Worm (Caenorhabditis elegans) whole organism, L4 larva: ENCODE measurements around the gene tam-1.

Source experiments
- F37D6.2 ChIP-seq: sonication (generic microtip); optimal IDR thresholded peaks from 2 replicates; lab custom pipeline; 2016; ENCODE audit warnings: mild to moderate bottlenecking, missing genetic modification characterization, missing compliant biosample characterization
- F49E8.2 ChIP-seq: sonication (generic microtip); optimal IDR thresholded peaks from 2 replicates; lab custom pipeline; 2016; ENCODE audit warnings: missing compliant biosample characterization, mild to moderate bottlenecking, missing genetic modification characterization, borderline replicate concordance
- ama-1 ChIP-seq: fragments of 150-350 bp; optimal IDR thresholded peaks from 2 replicates; lab custom pipeline; 2014; ENCODE audit warnings: inconsistent platforms, mixed read lengths
- ceh-20 ChIP-seq: fragments of 200-800 bp; sonication (Bioruptor generic); IDR thresholded peaks from 2 replicates; pipeline ENCODE4 v1.3.6; 2022; ENCODE audit warnings: missing genetic modification reagents, missing genetic modification characterization, missing compliant biosample characterization
- ceh-82 ChIP-seq: sonication (generic microtip); optimal IDR thresholded peaks from 2 replicates; lab custom pipeline; 2017; ENCODE audit warnings: missing biosample characterization, missing genetic modification characterization
- hif-1 ChIP-seq, 2 experiments: sonication (generic microtip); optimal IDR thresholded peaks; 2 replicates each; lab custom pipeline; 2016 to 2017; ENCODE audit warnings: missing compliant biosample characterization in 2 of 2, missing genetic modification characterization in 2 of 2, missing genetic modification reagents in 2 of 2, missing genotype in 2 of 2, mild to moderate bottlenecking in 1 of 2
- lir-3 ChIP-seq: sonication (generic microtip); optimal IDR thresholded peaks from 2 replicates; lab custom pipeline; 2016; ENCODE audit warnings: mild to moderate bottlenecking, missing genetic modification characterization, missing compliant biosample characterization
- lsy-2 ChIP-seq, 2 experiments: fragments of 150-350 bp in 1 of 2; sonication (generic microtip) in 1 of 2; optimal IDR thresholded peaks; 2 replicates each; lab custom pipeline; 2014 to 2017; ENCODE audit warnings: missing biosample characterization in 2 of 2, missing genetic modification characterization in 2 of 2
- madf-9 ChIP-seq: fragments of 200-800 bp; sonication (Bioruptor generic); conservative IDR thresholded peaks from 2 replicates; pipeline ENCODE4 v1.3.6; 2022; ENCODE audit warnings: missing genetic modification reagents, missing genetic modification characterization, missing compliant biosample characterization
- mep-1 ChIP-seq: fragments of 150-350 bp; sonication (generic microtip); optimal IDR thresholded peaks from 3 replicates; lab custom pipeline; 2014; ENCODE audit warnings: missing biosample characterization, missing genetic modification characterization
- nhr-77 ChIP-seq: fragments of 150-350 bp; optimal IDR thresholded peaks from 2 replicates; lab custom pipeline; 2014; ENCODE audit warnings: missing biosample characterization, missing genetic modification characterization
- pha-4 ChIP-seq, 2 experiments: fragments of 150-350 bp in 1 of 2; fragments of 200-800 bp in 1 of 2; sonication (Bioruptor generic) in 1 of 2; IDR thresholded peaks in 1 of 2; optimal IDR thresholded peaks in 1 of 2; 2 replicates each; pipeline versions ENCODE4 v1.3.6 to Lab custom; 2014 to 2022; ENCODE audit warnings: missing genetic modification characterization in 2 of 2, missing genetic modification reagents in 2 of 2, missing biosample characterization in 1 of 2, missing compliant biosample characterization in 1 of 2
- snpc-4 ChIP-seq: fragments of 150-350 bp; optimal IDR thresholded peaks from 2 replicates; lab custom pipeline; 2014; ENCODE audit warnings: missing biosample characterization, missing genetic modification characterization
- zag-1 ChIP-seq: fragments of 150-350 bp; optimal IDR thresholded peaks from 2 replicates; lab custom pipeline; 2014; ENCODE audit warnings: missing biosample characterization, missing genetic modification characterization

DNA sequence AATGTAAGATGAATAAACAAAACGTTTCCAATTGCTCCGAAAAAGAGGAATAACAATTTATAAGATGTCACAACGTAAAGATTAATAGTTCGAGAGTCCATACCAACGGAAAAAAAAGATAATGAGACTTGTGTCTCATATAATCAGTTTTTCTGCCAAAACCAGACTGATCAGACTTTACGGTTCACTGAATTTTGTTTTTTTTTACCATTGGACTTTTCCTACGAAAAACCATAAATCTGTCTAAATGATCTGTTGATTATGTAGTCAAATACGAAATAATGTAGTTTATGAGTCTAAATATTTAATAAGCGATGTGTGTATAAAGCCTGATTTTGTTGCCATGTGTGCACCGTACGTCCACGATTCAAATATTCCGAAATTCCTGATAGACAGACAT lies 16.2 kb upstream of the tam-1 start, which contains the start of gene srsx-11:
- TF ChIP-seq hif-1 (tag; optimal IDR thresholded peaks at IDR 0.05; lab: Kevin White, UChicago) = no peak
- no peak for TF ChIP-seq F49E8.2 (tag; lab: Kevin White, UChicago)
- TF ChIP-seq nhr-77 (tag; lab: Kevin White, UChicago) = no peak
- TF ChIP-seq ceh-20 (GFP tag; lab: Robert Waterston, UW) = no peak
- no peak for TF ChIP-seq madf-9 (GFP tag; lab: Robert Waterston, UW)
- no peak for TF ChIP-seq ama-1
- TF ChIP-seq ceh-82 (tag; lab: Kevin White, UChicago) = no peak
- TF ChIP-seq mep-1 (tag; lab: Kevin White, UChicago) = no peak
- no peak for TF ChIP-seq zag-1 (tag; lab: Kevin White, UChicago)
- no peak for TF ChIP-seq pha-4 (GFP tag; IDR thresholded peaks at IDR 0.05; lab: Robert Waterston, UW)
- TF ChIP-seq pha-4 (tag; optimal IDR thresholded peaks at IDR 0.05; lab: Kevin White, UChicago) = no peak
- TF ChIP-seq lsy-2 (tag; optimal IDR thresholded peaks at IDR 0.05; lab: Kevin White, UChicago) = no peak
- no peak for TF ChIP-seq lir-3 (tag; lab: Kevin White, UChicago)
- no peak for TF ChIP-seq snpc-4 (tag; lab: Kevin White, UChicago)
- TF ChIP-seq F37D6.2 (tag; lab: Kevin White, UChicago) = no peak
